Worm (Caenorhabditis elegans) whole organism, L2 larva: ENCODE results near the gene aptf-3.

Experiments used
- C34F6.9 ChIP-seq: fragments of 150-350 bp; optimal IDR thresholded peaks from 2 replicates; lab custom pipeline; 2014; ENCODE audit warnings: missing biosample characterization, missing genetic modification characterization
- F13H6.1 ChIP-seq: sonication (generic microtip); optimal IDR thresholded peaks from 2 replicates; lab custom pipeline; 2016; ENCODE audit warnings: missing genetic modification characterization, missing compliant biosample characterization
- R02D3.7 ChIP-seq: fragments of 150-350 bp; optimal IDR thresholded peaks from 2 replicates; lab custom pipeline; 2014; ENCODE audit warnings: missing biosample characterization, missing genetic modification characterization
- Y55F3AM.14 ChIP-seq: fragments of 200-800 bp; sonication (Bioruptor generic); optimal IDR thresholded peaks from 2 replicates; lab custom pipeline; 2018; ENCODE audit warnings: mild to moderate bottlenecking, missing genetic modification characterization, missing compliant biosample characterization
- ZK546.5 ChIP-seq: sonication (generic microtip); optimal IDR thresholded peaks from 2 replicates; lab custom pipeline; 2017; ENCODE audit warnings: missing biosample characterization, missing genetic modification characterization
- alr-1 ChIP-seq: fragments of 150-350 bp; optimal IDR thresholded peaks from 2 replicates; lab custom pipeline; 2014; ENCODE audit warnings: missing biosample characterization, missing genetic modification characterization
- aly-2 ChIP-seq: fragments of 150-350 bp; optimal IDR thresholded peaks from 2 replicates; lab custom pipeline; 2014; ENCODE audit warnings: missing biosample characterization, missing genetic modification characterization
- ama-1 ChIP-seq: fragments of 150-350 bp; optimal IDR thresholded peaks from 2 replicates; lab custom pipeline; 2018; ENCODE audit warnings: inconsistent platforms
- blmp-1 ChIP-seq: sonication (generic microtip); optimal IDR thresholded peaks from 2 replicates; lab custom pipeline; 2017; ENCODE audit warnings: missing genetic modification characterization, mild to moderate bottlenecking, missing compliant biosample characterization, antibody characterized with exemption, moderate library complexity; ENCODE audit not compliant: insufficient read depth
- ceh-16 ChIP-seq: fragments of 150-350 bp; optimal IDR thresholded peaks from 2 replicates; lab custom pipeline; 2014; ENCODE audit warnings: missing biosample characterization, missing genetic modification characterization
- ceh-82 ChIP-seq: fragments of 150-350 bp; optimal IDR thresholded peaks from 2 replicates; lab custom pipeline; 2014; ENCODE audit warnings: missing biosample characterization, missing genetic modification characterization
- crh-2 ChIP-seq: sonication (generic microtip); optimal IDR thresholded peaks from 2 replicates; lab custom pipeline; 2017; ENCODE audit warnings: missing biosample characterization, missing genetic modification characterization
- dmd-4 ChIP-seq: sonication (generic microtip); optimal IDR thresholded peaks from 2 replicates; lab custom pipeline; 2017; ENCODE audit warnings: missing biosample characterization, missing genetic modification characterization
- egl-27 ChIP-seq: sonication (generic microtip); optimal IDR thresholded peaks from 3 replicates; lab custom pipeline; 2017; ENCODE audit warnings: missing biosample characterization, missing genetic modification reagents, missing genetic modification characterization
- elt-1 ChIP-seq: fragments of 150-350 bp; optimal IDR thresholded peaks from 2 replicates; lab custom pipeline; 2014; ENCODE audit warnings: missing biosample characterization, missing genetic modification characterization
- elt-3 ChIP-seq: sonication (generic microtip); optimal IDR thresholded peaks from 2 replicates; lab custom pipeline; 2017; ENCODE audit warnings: missing biosample characterization, missing genetic modification characterization
- fos-1 ChIP-seq: fragments of 150-350 bp; optimal IDR thresholded peaks from 2 replicates; lab custom pipeline; 2014; ENCODE audit warnings: missing biosample characterization, missing genetic modification characterization
- gmeb-1 ChIP-seq: fragments of 150-350 bp; optimal IDR thresholded peaks from 2 replicates; lab custom pipeline; 2014; ENCODE audit warnings: missing biosample characterization, missing genetic modification characterization
- lin-11 ChIP-seq: fragments of 150-350 bp; sonication (generic microtip); optimal IDR thresholded peaks from 2 replicates; lab custom pipeline; 2014; ENCODE audit warnings: missing biosample characterization, missing genetic modification characterization, inconsistent platforms, mixed read lengths
- lin-13 ChIP-seq: fragments of 150-350 bp; optimal IDR thresholded peaks from 2 replicates; lab custom pipeline; 2014; ENCODE audit warnings: missing biosample characterization, missing genetic modification reagents, missing genetic modification characterization
- lin-39 ChIP-seq: fragments of 150-350 bp; optimal IDR thresholded peaks from 2 replicates; lab custom pipeline; 2014; ENCODE audit warnings: missing biosample characterization, missing genetic modification reagents, missing genetic modification characterization
- lsy-2 ChIP-seq, 2 experiments: fragments of 150-350 bp in 1 of 2; sonication (generic microtip) in 1 of 2; optimal IDR thresholded peaks; 2 replicates each; lab custom pipeline; 2014 to 2017; ENCODE audit warnings: missing biosample characterization in 2 of 2, missing genetic modification characterization in 2 of 2
- mab-5 ChIP-seq: fragments of 150-350 bp; optimal IDR thresholded peaks from 2 replicates; lab custom pipeline; 2014; ENCODE audit warnings: missing biosample characterization, missing genetic modification characterization
- mbf-1 ChIP-seq: sonication (generic microtip); optimal IDR thresholded peaks from 2 replicates; lab custom pipeline; 2017; ENCODE audit warnings: missing biosample characterization, missing genetic modification characterization
- mdl-1 ChIP-seq, 2 experiments: fragments of 150-350 bp in 1 of 2; sonication (generic microtip) in 1 of 2; optimal IDR thresholded peaks; 2 replicates each; lab custom pipeline; 2017; ENCODE audit warnings: missing biosample characterization in 2 of 2, missing genetic modification characterization in 2 of 2
- nhr-10 ChIP-seq: sonication (generic microtip); optimal IDR thresholded peaks from 2 replicates; lab custom pipeline; 2017; ENCODE audit warnings: missing biosample characterization, missing genetic modification characterization
- nhr-11 ChIP-seq: fragments of 150-350 bp; optimal IDR thresholded peaks from 2 replicates; lab custom pipeline; 2014; ENCODE audit warnings: missing biosample characterization, missing genetic modification characterization
- nhr-12 ChIP-seq: fragments of 150-350 bp; optimal IDR thresholded peaks from 2 replicates; lab custom pipeline; 2014; ENCODE audit warnings: missing biosample characterization, missing genetic modification characterization
- nhr-129 ChIP-seq: fragments of 150-350 bp; optimal IDR thresholded peaks from 2 replicates; lab custom pipeline; 2014; ENCODE audit warnings: missing biosample characterization, missing genetic modification characterization
- nhr-21 ChIP-seq: fragments of 150-350 bp; optimal IDR thresholded peaks from 2 replicates; lab custom pipeline; 2014; ENCODE audit warnings: missing biosample characterization, missing genetic modification characterization
- nhr-23 ChIP-seq: fragments of 150-350 bp; optimal IDR thresholded peaks from 2 replicates; lab custom pipeline; 2014; ENCODE audit warnings: missing biosample characterization, missing genetic modification reagents, missing genetic modification characterization
- nhr-237 ChIP-seq: fragments of 150-350 bp; optimal IDR thresholded peaks from 2 replicates; lab custom pipeline; 2014; ENCODE audit warnings: missing biosample characterization, missing genetic modification characterization
- nhr-25 ChIP-seq: fragments of 150-350 bp; sonication (generic microtip); optimal IDR thresholded peaks from 3 replicates; lab custom pipeline; 2014; ENCODE audit warnings: missing biosample characterization, missing genetic modification characterization
- nhr-6 ChIP-seq: fragments of 150-350 bp; optimal IDR thresholded peaks from 2 replicates; lab custom pipeline; 2014; ENCODE audit warnings: missing biosample characterization, missing genetic modification characterization
- nhr-77 ChIP-seq: fragments of 150-350 bp; optimal IDR thresholded peaks from 2 replicates; lab custom pipeline; 2014; ENCODE audit warnings: missing biosample characterization, missing genetic modification characterization
- peb-1 ChIP-seq: fragments of 150-350 bp; optimal IDR thresholded peaks from 2 replicates; lab custom pipeline; 2014; ENCODE audit warnings: missing biosample characterization, missing genetic modification characterization
- sem-4 ChIP-seq: fragments of 150-350 bp; optimal IDR thresholded peaks from 2 replicates; lab custom pipeline; 2014; ENCODE audit warnings: missing biosample characterization, missing genetic modification reagents, missing genetic modification characterization
- skn-1 ChIP-seq: sonication (generic microtip); optimal IDR thresholded peaks from 2 replicates; lab custom pipeline; 2017; ENCODE audit warnings: missing biosample characterization, missing genetic modification characterization
- sma-3 ChIP-seq: sonication (generic microtip); optimal IDR thresholded peaks from 2 replicates; lab custom pipeline; 2016; ENCODE audit warnings: missing genetic modification reagents, missing genetic modification characterization, missing compliant biosample characterization
- sma-9 ChIP-seq, 2 experiments: fragments of 150-350 bp in 1 of 2; sonication (generic microtip) in 1 of 2; optimal IDR thresholded peaks; 2 replicates each; lab custom pipeline; 2014 to 2016; ENCODE audit warnings: missing genetic modification characterization in 2 of 2, mild to moderate bottlenecking in 1 of 2, missing biosample characterization in 1 of 2, missing compliant biosample characterization in 1 of 2, missing genetic modification reagents in 1 of 2, moderate library complexity in 1 of 2
- snpc-4 ChIP-seq: fragments of 150-350 bp; optimal IDR thresholded peaks from 2 replicates; lab custom pipeline; 2014; ENCODE audit warnings: missing biosample characterization, missing genetic modification characterization
- unc-39 ChIP-seq: fragments of 150-350 bp; optimal IDR thresholded peaks from 2 replicates; lab custom pipeline; 2014; ENCODE audit warnings: missing biosample characterization, missing genetic modification characterization
- unc-55 ChIP-seq: fragments of 150-350 bp; sonication (generic microtip); optimal IDR thresholded peaks from 3 replicates; lab custom pipeline; 2014; ENCODE audit warnings: missing biosample characterization, missing genetic modification reagents, missing genetic modification characterization
- unc-62 ChIP-seq: fragments of 150-350 bp; optimal IDR thresholded peaks from 2 replicates; lab custom pipeline; 2014; ENCODE audit warnings: missing biosample characterization, missing genetic modification reagents, missing genetic modification characterization
- zag-1 ChIP-seq: fragments of 150-350 bp; optimal IDR thresholded peaks from 2 replicates; lab custom pipeline; 2014; ENCODE audit warnings: missing biosample characterization, missing genetic modification characterization
- ztf-1 ChIP-seq: fragments of 200-800 bp; sonication (Bioruptor generic); conservative IDR thresholded peaks from 2 replicates; pipeline ENCODE4 v1.3.6; 2022; ENCODE audit warnings: missing genetic modification characterization, missing compliant biosample characterization
- ztf-11 ChIP-seq: sonication (generic microtip); optimal IDR thresholded peaks from 2 replicates; lab custom pipeline; 2017; ENCODE audit warnings: missing biosample characterization, missing genetic modification characterization
- ztf-4 ChIP-seq: fragments of 150-350 bp; optimal IDR thresholded peaks from 2 replicates; lab custom pipeline; 2014; ENCODE audit warnings: missing biosample characterization, missing genetic modification characterization

aptf-3 gene

DNA sequence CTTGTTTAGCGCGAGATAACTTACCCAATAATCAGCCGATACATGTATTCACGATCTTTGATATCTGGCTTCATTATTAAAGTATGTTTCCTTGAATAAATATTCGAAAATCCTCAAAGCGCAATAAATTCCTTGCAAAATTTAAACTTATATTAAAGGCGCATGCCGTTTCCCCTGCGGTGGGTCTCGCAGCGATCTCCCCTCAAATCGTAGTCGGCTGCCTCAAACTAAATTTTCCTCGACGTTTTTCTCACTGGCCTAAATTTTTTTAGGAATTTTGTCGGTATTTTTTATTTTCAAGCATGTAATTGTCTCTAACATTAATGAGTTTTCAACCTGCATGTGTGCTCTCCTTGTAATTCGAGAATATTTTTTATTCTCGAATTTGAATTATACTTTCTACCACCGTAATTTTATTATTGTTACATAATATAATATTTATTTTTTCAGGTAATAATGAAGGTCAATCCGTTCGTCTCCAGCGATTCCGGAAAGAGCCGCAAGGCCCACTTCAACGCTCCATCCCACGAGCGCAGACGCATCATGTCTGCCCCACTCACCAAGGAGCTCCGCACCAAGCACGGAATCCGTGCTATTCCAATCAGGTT is 8.5 kb downstream of the aptf-3 start, which contains the start of the genes cpf-1 and rpl-26:
cpf-1 (minus strand) TSS at position 104 of the 608 bp plus-strand sequence.
rpl-26 (plus strand) TSS at position 449 of the 608 bp plus-strand sequence.
- TF ChIP-seq sem-4 (tag; lab: Kevin White, UChicago) (peak; percentile 49), sma-9 (GFP tag; optimal IDR thresholded peaks at IDR 0.05; lab: Kevin White, UChicago) (peak; percentile 24), sma-9 (tag; optimal IDR thresholded peaks at IDR 0.05; lab: Kevin White, UChicago) (no peak), elt-1 (tag; lab: Kevin White, UChicago) (no peak), nhr-129 (tag; lab: Kevin White, UChicago) (peak; percentile 47), unc-62 (GFP tag; lab: Kevin White, UChicago) (no peak), gmeb-1 (tag; lab: Kevin White, UChicago) (peak; percentile 71), mab-5 (no peak), nhr-11 (tag; lab: Kevin White, UChicago) (no peak), mdl-1 (tag; optimal IDR thresholded peaks at IDR 0.05; lab: Kevin White, UChicago) (no peak), unc-55 (peak; percentile 75), C34F6.9 (tag; lab: Kevin White, UChicago) (peak; percentile 77), ZK546.5 (tag; lab: Kevin White, UChicago) (no peak), ztf-11 (tag; lab: Kevin White, UChicago) (no peak), nhr-10 (tag; lab: Kevin White, UChicago) (no peak), crh-2 (peak; percentile 60), lin-13 (GFP tag; lab: Kevin White, UChicago) (no peak), lin-11 (tag; lab: Kevin White, UChicago) (no peak), blmp-1 (no peak), elt-3 (tag; lab: Kevin White, UChicago) (no peak), skn-1 (tag; lab: Kevin White, UChicago) (no peak), lin-39 (tag; lab: Kevin White, UChicago) (no peak), sma-3 (GFP tag; lab: Kevin White, UChicago) (peak; percentile 4), zag-1 (no peak), ceh-16 (tag; lab: Kevin White, UChicago) (no peak), unc-39 (tag; lab: Kevin White, UChicago) (no peak), nhr-21 (tag; lab: Kevin White, UChicago) (no peak), nhr-12 (tag; lab: Kevin White, UChicago) (no peak), egl-27 (no peak), lsy-2 (tag; optimal IDR thresholded peaks at IDR 0.05; lab: Kevin White, UChicago) (peak; percentile 22 to 89), peb-1 (no peak), ama-1 (lab: Kevin White, UChicago) (no peak), R02D3.7 (tag; lab: Kevin White, UChicago) (no peak), nhr-237 (tag; lab: Kevin White, UChicago) (no peak), nhr-23 (tag; lab: Kevin White, UChicago) (no peak), ceh-82 (no peak), snpc-4 (peak; percentile 75), mbf-1 (tag; lab: Kevin White, UChicago) (no peak), nhr-25 (tag; lab: Kevin White, UChicago) (no peak), fos-1 (tag; lab: Kevin White, UChicago) (peak; percentile 33), nhr-6 (tag; lab: Kevin White, UChicago) (no peak), dmd-4 (tag; lab: Kevin White, UChicago) (no peak), nhr-77 (tag; lab: Kevin White, UChicago) (no peak), ztf-4 (tag; lab: Kevin White, UChicago) (no peak), aly-2 (tag; lab: Kevin White, UChicago) (no peak), F13H6.1 (tag; lab: Kevin White, UChicago) (no peak), ztf-1 (GFP tag; lab: Robert Waterston, UW) (no peak), Y55F3AM.14 (GFP tag; lab: Kevin White, UChicago) (no peak), alr-1 (tag; lab: Kevin White, UChicago) (no peak)
- TF ChIP-seq, all 48 proteins: peak for 11
